Fruit fly (Drosophila melanogaster): ENCODE results near the gene MESK4.
"Not testable (repeated sequence)": the region's sequence is repeated elsewhere in the genome, so short reads cannot be mapped to it uniquely, and the experiment has no call there.

Gene MESK4

DNA sequence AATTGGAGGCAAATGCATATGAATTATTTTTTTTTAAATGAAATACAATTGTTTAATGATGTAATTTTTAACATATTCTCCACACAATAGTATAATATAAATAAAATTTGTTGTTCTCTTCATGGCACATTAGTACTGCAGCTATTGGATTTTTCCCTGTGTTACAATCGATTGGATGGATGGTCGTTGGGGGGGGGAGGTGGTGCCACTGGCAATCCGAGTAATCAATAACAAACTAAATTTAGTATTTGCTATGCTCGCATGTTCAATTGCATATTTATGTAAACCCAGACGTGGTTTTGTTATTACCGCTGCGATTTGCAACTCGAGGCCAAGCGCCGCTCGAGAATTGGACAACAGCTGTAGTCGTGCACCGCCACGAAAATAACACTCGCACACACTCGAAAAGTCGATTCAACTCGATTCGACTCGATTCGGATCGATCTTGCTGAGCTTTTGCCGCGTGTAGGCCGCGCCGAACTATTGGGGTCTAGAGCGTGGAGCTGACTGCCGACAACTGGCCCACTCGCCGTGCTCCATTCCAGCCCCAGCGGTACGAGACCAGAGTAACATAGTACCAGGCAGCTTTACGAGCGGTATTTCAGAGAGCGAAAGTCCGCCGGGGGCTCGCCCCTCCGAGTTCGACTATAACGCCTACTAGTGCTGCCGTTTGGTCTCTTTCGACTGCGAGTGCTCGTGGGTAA is 1.2 kb upstream of the MESK4 start, which contains the start of gene CG18622:
Gene CG18622 (minus strand): TSS at position 513 of the 704 bp plus-strand sequence.
- TF ChIP-seq ovo (GFP tag; optimal IDR thresholded peaks at IDR 0.05) = peak; percentile 56
- no peak for TF ChIP-seq CG7101 (tag; optimal IDR thresholded peaks at IDR 0.05)
- no peak for TF ChIP-seq CG7045 (GFP tag; optimal IDR thresholded peaks at IDR 0.05)
- TF ChIP-seq CG5204 (GFP tag; optimal IDR thresholded peaks at IDR 0.05) = no peak
- TF ChIP-seq CG1620 (GFP tag; optimal IDR thresholded peaks at IDR 0.05) = no peak
- no peak for TF ChIP-seq CG14711 (tag; optimal IDR thresholded peaks at IDR 0.05)
- TF ChIP-seq Clk (GFP tag; optimal IDR thresholded peaks at IDR 0.05) = no peak
- peak; percentile 94 for TF ChIP-seq pad (GFP tag; optimal IDR thresholded peaks at IDR 0.05)
- TF ChIP-seq Hr96 (GFP tag; optimal IDR thresholded peaks at IDR 0.05) = no peak
- TF ChIP-seq toe (GFP tag; optimal IDR thresholded peaks at IDR 0.05) = peak; percentile 24
- TF ChIP-seq Crg-1 (GFP tag; optimal IDR thresholded peaks at IDR 0.05) = no peak
- TF ChIP-seq CG12768 (GFP tag; optimal IDR thresholded peaks at IDR 0.05) = peak; percentile 88
- peak; percentile 63 for TF ChIP-seq Mnt (GFP tag; optimal IDR thresholded peaks at IDR 0.05)
- TF ChIP-seq CG33017 (tag; optimal IDR thresholded peaks at IDR 0.05) = peak; percentile 3
- TF ChIP-seq tj (GFP tag; optimal IDR thresholded peaks at IDR 0.05) = peak; percentile 21
- no peak for TF ChIP-seq cnc (optimal IDR thresholded peaks at IDR 0.05)
- TF ChIP-seq kay (GFP tag; ENCODE audit: borderline replicate concordance) = peak; percentile 82
- TF ChIP-seq cic (GFP tag; optimal IDR thresholded peaks at IDR 0.05) = peak; percentile 95
- TF ChIP-seq CG11617 (GFP tag; optimal IDR thresholded peaks at IDR 0.05) = no peak

DNA sequence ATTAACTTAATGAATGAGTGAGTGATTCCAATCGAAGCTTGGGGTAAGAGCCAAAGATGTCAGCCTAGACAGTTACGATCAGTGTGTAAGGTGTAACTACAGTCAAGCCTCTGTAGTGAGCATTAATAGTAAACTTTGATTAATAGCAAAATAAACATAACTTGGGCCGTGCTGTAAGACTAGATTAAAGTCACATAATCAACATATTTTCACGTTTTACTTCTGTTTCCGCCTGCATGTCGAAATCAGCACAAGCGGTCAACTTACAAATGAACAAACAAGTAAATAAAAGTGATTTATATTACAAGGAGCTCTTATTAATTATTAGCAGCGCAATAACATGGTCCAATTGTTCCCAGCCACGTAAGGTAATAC is 703 bp upstream of the MESK4 start:
- TF ChIP-seq cic (GFP tag; optimal IDR thresholded peaks at IDR 0.05) (peak; percentile 12), CG5204 (GFP tag; optimal IDR thresholded peaks at IDR 0.05) (no peak), CG14711 (tag; optimal IDR thresholded peaks at IDR 0.05) (no peak), kay (GFP tag; ENCODE audit: borderline replicate concordance) (no peak), CG33017 (tag; optimal IDR thresholded peaks at IDR 0.05) (no peak), pad (GFP tag; optimal IDR thresholded peaks at IDR 0.05) (no peak), toe (GFP tag; optimal IDR thresholded peaks at IDR 0.05) (no peak)

DNA sequence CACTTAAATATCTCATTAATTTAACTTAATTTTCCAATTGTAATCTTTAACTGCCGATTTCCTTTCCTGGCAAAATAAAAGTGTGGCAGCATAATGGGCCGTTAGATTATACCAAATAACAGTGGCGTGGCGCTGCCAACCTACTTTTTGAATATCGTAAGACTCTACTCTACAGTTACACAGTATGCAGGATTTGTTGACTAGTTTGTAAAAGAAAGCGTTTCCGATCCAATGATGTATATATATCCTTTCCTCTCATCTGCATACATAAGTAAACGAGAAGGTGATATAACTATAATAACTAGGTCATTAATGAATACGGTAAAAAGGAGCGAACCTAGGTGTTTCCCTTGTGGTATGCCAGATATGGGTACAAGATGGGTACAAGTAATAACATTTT is 3.2 kb downstream of the MESK4 start, which contains the start of gene EMC2B:
Gene EMC2B (minus strand): TSS at position 98 of the 400 bp plus-strand sequence.
- peak; percentile 70 for TF ChIP-seq ovo (GFP tag; optimal IDR thresholded peaks at IDR 0.05)
- TF ChIP-seq kay (GFP tag; ENCODE audit: borderline replicate concordance) = no peak
- peak; percentile 5 for TF ChIP-seq CG1620 (GFP tag; optimal IDR thresholded peaks at IDR 0.05)
- peak; percentile 57 for TF ChIP-seq CG33017 (tag; optimal IDR thresholded peaks at IDR 0.05)
- peak; percentile 37 for TF ChIP-seq CG14711 (tag; optimal IDR thresholded peaks at IDR 0.05)
- TF ChIP-seq CG7101 (tag; optimal IDR thresholded peaks at IDR 0.05) = peak; percentile 52
- peak; percentile 4 for TF ChIP-seq pad (GFP tag; optimal IDR thresholded peaks at IDR 0.05)
- TF ChIP-seq CG12768 (GFP tag; optimal IDR thresholded peaks at IDR 0.05) = peak; percentile 23
- TF ChIP-seq Crg-1 (GFP tag; optimal IDR thresholded peaks at IDR 0.05) = no peak
- no peak for TF ChIP-seq Clk (GFP tag; optimal IDR thresholded peaks at IDR 0.05)
- no peak for TF ChIP-seq tj (GFP tag; optimal IDR thresholded peaks at IDR 0.05)
- TF ChIP-seq Hr96 (GFP tag; optimal IDR thresholded peaks at IDR 0.05) = peak; percentile 54
- peak; percentile 60 for TF ChIP-seq bab1 (GFP tag; optimal IDR thresholded peaks at IDR 0.05)
- TF ChIP-seq toe (GFP tag; optimal IDR thresholded peaks at IDR 0.05) = peak; percentile 43
- peak; percentile 52 for TF ChIP-seq CG5204 (GFP tag; optimal IDR thresholded peaks at IDR 0.05)
- TF ChIP-seq CG7045 (GFP tag; optimal IDR thresholded peaks at IDR 0.05) = no peak
- no peak for TF ChIP-seq cnc (optimal IDR thresholded peaks at IDR 0.05)
- peak; percentile 24 for TF ChIP-seq Mnt (GFP tag; optimal IDR thresholded peaks at IDR 0.05)
- TF ChIP-seq CG11617 (GFP tag; optimal IDR thresholded peaks at IDR 0.05) = no peak
- no peak for TF ChIP-seq cic (GFP tag; optimal IDR thresholded peaks at IDR 0.05)

DNA sequence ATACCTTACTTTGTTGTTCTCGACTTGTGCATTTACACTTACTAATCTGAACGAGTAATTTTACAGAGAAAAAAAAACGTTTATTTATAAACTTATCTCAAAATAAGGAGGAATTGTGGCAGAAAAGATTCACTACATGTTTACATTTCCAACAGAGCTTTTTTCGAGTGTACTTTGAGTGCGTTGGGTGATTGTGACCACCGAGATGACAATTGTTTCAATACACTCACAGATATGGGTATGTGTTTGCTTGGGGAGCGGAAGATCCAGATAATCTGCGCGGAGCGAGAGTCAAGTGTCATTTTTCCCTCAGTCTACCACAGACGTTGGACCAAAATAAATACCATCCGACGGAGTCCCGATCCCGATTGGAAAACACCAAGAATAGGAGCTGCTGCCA is 4.1 kb downstream of the MESK4 start, which contains the start of gene CG31274:
Gene CG31274 (plus strand): TSS at position 301 of the 400 bp plus-strand sequence.
- TF ChIP-seq cic, tj, CG7045 (GFP tag; optimal IDR thresholded peaks at IDR 0.05): not testable (repeated sequence)

DNA sequence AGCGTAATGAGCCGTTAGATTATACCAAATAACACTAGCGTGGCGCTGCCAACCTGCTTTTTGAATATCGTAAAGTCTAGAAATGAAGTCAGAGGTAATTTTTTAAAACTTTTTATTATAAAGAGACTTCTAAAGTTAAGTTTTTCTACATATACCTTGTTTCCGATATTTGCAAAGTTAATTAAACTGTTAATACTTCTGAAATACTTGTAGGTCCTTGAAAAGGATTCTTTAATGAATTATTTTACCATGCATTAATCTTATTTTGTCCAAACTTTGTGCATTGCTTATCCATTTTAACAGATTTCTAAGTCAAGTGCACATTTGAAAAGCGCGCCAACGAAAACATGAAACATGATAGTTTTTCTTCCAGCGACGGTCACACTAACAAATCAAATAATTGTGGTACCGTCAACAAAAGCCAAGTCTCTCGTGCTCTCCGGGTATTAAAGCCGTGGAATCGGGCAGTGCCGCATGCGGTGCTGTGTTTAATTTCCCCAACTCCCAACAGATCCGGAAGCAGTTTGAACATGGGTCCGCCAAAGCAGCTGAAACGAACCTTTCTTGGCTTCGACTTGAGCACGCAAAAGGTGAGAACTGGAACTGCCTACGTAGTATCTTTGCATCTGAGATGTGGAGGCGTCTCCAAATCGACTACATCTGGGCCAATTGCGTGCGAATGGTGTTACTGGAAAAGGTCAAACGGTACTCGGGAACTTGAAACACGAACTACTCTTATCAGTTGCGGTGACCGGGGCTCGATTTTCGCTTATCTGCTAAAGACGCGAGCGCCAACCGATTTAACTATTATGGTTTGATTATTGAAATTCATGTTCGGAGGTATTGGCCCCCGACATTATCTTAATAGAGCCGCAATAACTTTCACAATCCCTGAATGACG is 7.7 kb downstream of the MESK4 start, which contains the start of the genes EMC2A and CG3534:
Gene EMC2A (minus strand): TSS at position 13 of the 901 bp plus-strand sequence.
Gene CG3534 (plus strand): TSS at position 388 of the 901 bp plus-strand sequence.
- TF ChIP-seq CG7045 (GFP tag; optimal IDR thresholded peaks at IDR 0.05) = no peak
- peak; percentile 7 for TF ChIP-seq ovo (GFP tag; optimal IDR thresholded peaks at IDR 0.05)
- no peak for TF ChIP-seq Clk (GFP tag; optimal IDR thresholded peaks at IDR 0.05)
- TF ChIP-seq Mnt (GFP tag; optimal IDR thresholded peaks at IDR 0.05) = peak; percentile 13
- TF ChIP-seq toe (GFP tag; optimal IDR thresholded peaks at IDR 0.05) = peak; percentile 24
- TF ChIP-seq kay (GFP tag; ENCODE audit: borderline replicate concordance) = peak; percentile 62
- TF ChIP-seq CG14711 (tag; optimal IDR thresholded peaks at IDR 0.05) = no peak
- TF ChIP-seq CG33017 (tag; optimal IDR thresholded peaks at IDR 0.05) = no peak
- TF ChIP-seq bab1 (GFP tag; optimal IDR thresholded peaks at IDR 0.05) = peak; percentile 49
- no peak for TF ChIP-seq CG5204 (GFP tag; optimal IDR thresholded peaks at IDR 0.05)
- TF ChIP-seq pad (GFP tag; optimal IDR thresholded peaks at IDR 0.05) = peak; percentile 8
- TF ChIP-seq CG7101 (tag; optimal IDR thresholded peaks at IDR 0.05) = no peak

All from whole organism, adult.